Fruit fly (Drosophila melanogaster): ENCODE results near the gene tgy.
A peak's percentile ranks its signal among the peaks of the same experiment; 100 is the strongest.

tgy gene

dm6 chrX:19160635-19161407 is 33.7 kb upstream of the tgy start (continued):
- no peak for TF ChIP-seq Sox102F (GFP tag; optimal IDR thresholded peaks at IDR 0.05)
- TF ChIP-seq CG9139 (GFP tag; optimal IDR thresholded peaks at IDR 0.05), result no peak

- peak; percentile 51; the same call in 1 of the 3 replicates for TF ChIP-seq CG6163 (GFP tag; IDR thresholded peaks at IDR 0.05)
- no peak for TF ChIP-seq CG6854 (GFP tag; optimal IDR thresholded peaks at IDR 0.05)
- peak; percentile 72 for TF ChIP-seq CG6792 (GFP tag; optimal IDR thresholded peaks at IDR 0.05)
- TF ChIP-seq cyc (GFP tag; optimal IDR thresholded peaks at IDR 0.05), result peak; percentile 48
- peak; percentile 76 for TF ChIP-seq esn (GFP tag; optimal IDR thresholded peaks at IDR 0.05)
- TF ChIP-seq CG10631 (GFP tag; optimal IDR thresholded peaks at IDR 0.05), result peak; percentile 76
- TF ChIP-seq CG8319 (GFP tag; optimal IDR thresholded peaks at IDR 0.05), result no peak
- peak; percentile 56 for TF ChIP-seq CG31627 (GFP tag; optimal IDR thresholded peaks at IDR 0.05)
- peak; percentile 50 for TF ChIP-seq Lpt (GFP tag; optimal IDR thresholded peaks at IDR 0.05)
- TF ChIP-seq spab (GFP tag; optimal IDR thresholded peaks at IDR 0.05), result peak; percentile 55
- peak; percentile 30 for TF ChIP-seq Ets21C (GFP tag; optimal IDR thresholded peaks at IDR 0.05)
- TF ChIP-seq fkh (GFP tag; optimal IDR thresholded peaks at IDR 0.05), result no peak
- peak; percentile 72 for TF ChIP-seq pdm3 (GFP tag; optimal IDR thresholded peaks at IDR 0.05)
- no peak for TF ChIP-seq Gug (GFP tag; IDR thresholded peaks at IDR 0.05)
- TF ChIP-seq Hr38 (GFP tag; optimal IDR thresholded peaks at IDR 0.05), result no peak
- TF ChIP-seq dsx (GFP tag; optimal IDR thresholded peaks at IDR 0.05; ENCODE audit: poor library complexity, severe bottlenecking), result peak; percentile 56
- TF ChIP-seq CG8119 (GFP tag; IDR thresholded peaks at IDR 0.05), result peak; percentile 69
- peak; percentile 56 for TF ChIP-seq Eip75B (GFP tag; optimal IDR thresholded peaks at IDR 0.05)
- peak; percentile 77 for TF ChIP-seq OdsH (GFP tag; optimal IDR thresholded peaks at IDR 0.05)
- TF ChIP-seq CG4318 (GFP tag; optimal IDR thresholded peaks at IDR 0.05), result peak; percentile 54
- TF ChIP-seq svp (GFP tag), result peak; percentile 51
- peak; percentile 41 for TF ChIP-seq CG11762 (GFP tag; optimal IDR thresholded peaks at IDR 0.05; ENCODE audit: insufficient read depth)
- TF ChIP-seq fd85E (GFP tag; optimal IDR thresholded peaks at IDR 0.05), result no peak
- TF ChIP-seq ss (GFP tag; optimal IDR thresholded peaks at IDR 0.05), result peak; percentile 26 to 65
- TF ChIP-seq Eip78C (GFP tag), result peak; percentile 77
- TF ChIP-seq CG6808 (GFP tag; optimal IDR thresholded peaks at IDR 0.05), result peak; percentile 41
- TF ChIP-seq CG11902 (GFP tag; optimal IDR thresholded peaks at IDR 0.05), result peak; percentile 44
- TF ChIP-seq Ets96B (tag; optimal IDR thresholded peaks at IDR 0.05), result peak; percentile 72
- peak; percentile 58 for TF ChIP-seq CG1621 (tag; optimal IDR thresholded peaks at IDR 0.05)
- TF ChIP-seq acj6 (GFP tag; optimal IDR thresholded peaks at IDR 0.05), result peak; percentile 75
- peak; percentile 56 for TF ChIP-seq Hr39 (GFP tag; optimal IDR thresholded peaks at IDR 0.05)
- TF ChIP-seq Smox (GFP tag; optimal IDR thresholded peaks at IDR 0.05), result peak; percentile 76
- TF ChIP-seq CG10669 (GFP tag; optimal IDR thresholded peaks at IDR 0.05), result peak; percentile 62
- TF ChIP-seq fd59A (GFP tag; optimal IDR thresholded peaks at IDR 0.05), result peak; percentile 62
- TF ChIP-seq net (GFP tag; optimal IDR thresholded peaks at IDR 0.05), result peak; percentile 29
- peak; percentile 70 for TF ChIP-seq CG32006 (GFP tag; optimal IDR thresholded peaks at IDR 0.05)
- peak; percentile 62 for TF ChIP-seq lz (GFP tag; optimal IDR thresholded peaks at IDR 0.05)
- peak; percentile 53 for TF ChIP-seq CG3919 (GFP tag; optimal IDR thresholded peaks at IDR 0.05)
- 0 out of 3 replicates have a peak, but pooled peaks have one; percentile 39 for TF ChIP-seq eg (GFP tag; IDR thresholded peaks at IDR 0.05)
- peak; percentile 60 for TF ChIP-seq topi (GFP tag; optimal IDR thresholded peaks at IDR 0.05)
- peak; percentile 67 for TF ChIP-seq Sox14 (GFP tag; optimal IDR thresholded peaks at IDR 0.05)
- peak; percentile 72 for TF ChIP-seq Met (GFP tag; optimal IDR thresholded peaks at IDR 0.05)
- TF ChIP-seq CG16779 (tag; optimal IDR thresholded peaks at IDR 0.05), result peak; percentile 35
- peak; percentile 19 for TF ChIP-seq CG9139 (GFP tag; optimal IDR thresholded peaks at IDR 0.05)
- peak; percentile 66 for TF ChIP-seq CG3032 (tag; optimal IDR thresholded peaks at IDR 0.05)
- TF ChIP-seq vri (GFP tag; optimal IDR thresholded peaks at IDR 0.05), result peak; percentile 54
- TF ChIP-seq Sox15 (GFP tag; optimal IDR thresholded peaks at IDR 0.05), result peak; percentile 50
- no peak for TF ChIP-seq CG11294 (GFP tag; IDR thresholded peaks at IDR 0.05)
These were observed 32.8 kb upstream of the tgy start for dm6 chrX:19159942-19160341.
